Worm (Caenorhabditis elegans): ENCODE measurements around the gene C45G9.8.

- TF ChIP-seq mdl-1 (tag; optimal IDR thresholded peaks at IDR 0.05) (no peak), nhr-25 (tag; optimal IDR thresholded peaks at IDR 0.05) (no peak), jun-1 (tag; optimal IDR thresholded peaks at IDR 0.05) (no peak), tbx-2 (tag; optimal IDR thresholded peaks at IDR 0.05) (no peak), fos-1 (tag; optimal IDR thresholded peaks at IDR 0.05) (no peak), elt-3 (tag; optimal IDR thresholded peaks at IDR 0.05) (no peak), ztf-11 (tag; optimal IDR thresholded peaks at IDR 0.05) (no peak), ceh-82 (tag; optimal IDR thresholded peaks at IDR 0.05) (no peak), ceh-16 (tag; optimal IDR thresholded peaks at IDR 0.05) (no peak), nhr-76 (tag; optimal IDR thresholded peaks at IDR 0.05) (no peak), nhr-23 (tag; optimal IDR thresholded peaks at IDR 0.05) (no peak), R02D3.7 (tag; optimal IDR thresholded peaks at IDR 0.05) (no peak), nhr-237 (tag; optimal IDR thresholded peaks at IDR 0.05) (no peak), nhr-77 (tag; optimal IDR thresholded peaks at IDR 0.05) (no peak)
Measured at ce11 chrIII:5092345-5092744, 38.9 kb upstream of the C45G9.8 start.
